Worm (Caenorhabditis elegans): ENCODE measurements around the gene lsm-7.

DNA sequence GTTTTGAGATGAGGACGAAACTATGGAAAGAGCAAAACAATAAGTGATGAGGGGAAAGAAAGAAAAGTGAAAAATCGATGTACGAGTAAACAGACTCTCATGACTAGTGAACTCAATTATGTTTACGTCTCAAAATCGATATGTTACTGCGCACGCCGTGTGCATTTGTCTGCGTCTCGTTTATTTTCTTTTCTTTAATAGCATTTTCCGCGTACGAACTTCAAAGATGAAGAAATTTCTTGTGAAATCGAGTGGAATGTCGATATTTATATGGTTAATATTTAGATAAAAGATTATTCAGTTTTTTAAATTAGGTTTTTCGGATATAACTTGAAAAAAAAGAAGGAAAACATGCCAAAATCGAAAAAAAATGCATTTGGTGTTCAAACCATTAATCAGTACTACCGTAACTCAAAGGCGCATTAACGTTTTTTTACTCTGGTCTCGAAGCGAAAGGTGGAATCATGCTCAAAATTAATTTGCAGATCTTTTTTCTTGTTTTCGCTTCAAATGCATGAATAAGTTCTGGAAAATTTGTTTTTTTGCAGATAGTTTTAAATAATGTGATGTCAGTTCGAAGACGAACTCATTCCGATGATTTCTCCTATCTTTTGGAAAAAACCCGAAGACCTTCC, 3.7 kb downstream of the lsm-7 start, which contains the start of gene fic-1:
- TF ChIP-seq zip-4 (GFP tag; optimal IDR thresholded peaks at IDR 0.05) (peak; percentile 6), C04F5.9 (tag; optimal IDR thresholded peaks at IDR 0.05) (no peak), ets-5 (GFP tag; IDR thresholded peaks at IDR 0.05) (no peak), Y116A8C.19 (tag; optimal IDR thresholded peaks at IDR 0.05; ENCODE audit: borderline replicate concordance) (no peak), alr-1 (tag; optimal IDR thresholded peaks at IDR 0.05; ENCODE audit: borderline replicate concordance) (no peak), lsy-2 (tag; optimal IDR thresholded peaks at IDR 0.05) (peak; percentile 60 to 74), nhr-76 (tag; optimal IDR thresholded peaks at IDR 0.05) (no peak), fos-1 (tag; optimal IDR thresholded peaks at IDR 0.05) (no peak), lin-39 (tag; optimal IDR thresholded peaks at IDR 0.05) (no peak), ceh-88 (GFP tag; IDR thresholded peaks at IDR 0.05) (no peak), tlp-1 (tag; optimal IDR thresholded peaks at IDR 0.05) (no peak), pqm-1 (tag; optimal IDR thresholded peaks at IDR 0.05) (no peak)
